Worm (Caenorhabditis elegans) whole organism, L4 larva: ENCODE data around the gene pph-6.
"Not testable (repeated sequence)": the region's sequence is repeated elsewhere in the genome, so short reads cannot be mapped to it uniquely, and the experiment has no call there.

Experiments used
- F10B5.3 ChIP-seq: sonication (generic microtip); optimal IDR thresholded peaks from 2 replicates; lab custom pipeline; 2016; ENCODE audit warnings: mild to moderate bottlenecking, missing genetic modification characterization, missing compliant biosample characterization
- R02D3.7 ChIP-seq: fragments of 150-350 bp; sonication (generic microtip); optimal IDR thresholded peaks from 3 replicates; lab custom pipeline; 2014; ENCODE audit warnings: missing biosample characterization, missing genetic modification characterization
- T26A8.4 ChIP-seq: fragments of 200-800 bp; sonication (Bioruptor generic); IDR thresholded peaks from 2 replicates; pipeline ENCODE4 v1.3.6; 2022; ENCODE audit warnings: missing genetic modification characterization, missing compliant biosample characterization
- Y48G9A.11 ChIP-seq: fragments of 200-800 bp; sonication (Bioruptor generic); IDR thresholded peaks from 2 replicates; pipeline ENCODE4 v1.3.6; 2022; ENCODE audit warnings: missing genetic modification reagents, missing genetic modification characterization, missing compliant biosample characterization
- Y75B8A.6 ChIP-seq: fragments of 200-800 bp; sonication (Bioruptor generic); IDR thresholded peaks from 2 replicates; pipeline ENCODE4 v1.3.6; 2022; ENCODE audit warnings: missing genetic modification reagents, missing genetic modification characterization, missing compliant biosample characterization
- ZK337.2 ChIP-seq: fragments of 200-800 bp; sonication (Bioruptor generic); IDR thresholded peaks from 2 replicates; pipeline ENCODE4 v1.3.6; 2022; ENCODE audit warnings: missing genetic modification reagents, missing genetic modification characterization, missing compliant biosample characterization
- ama-1 ChIP-seq: fragments of 150-350 bp; optimal IDR thresholded peaks from 2 replicates; lab custom pipeline; 2014; ENCODE audit warnings: inconsistent platforms, mixed read lengths
- arid-1 ChIP-seq: fragments of 200-800 bp; sonication (Bioruptor generic); conservative IDR thresholded peaks from 2 replicates; pipeline ENCODE4 v1.3.6; 2022; ENCODE audit warnings: missing genetic modification reagents, missing genetic modification characterization, missing compliant biosample characterization
- ceh-28 ChIP-seq: fragments of 150-350 bp; optimal IDR thresholded peaks from 2 replicates; lab custom pipeline; 2014; ENCODE audit warnings: missing biosample characterization, missing genetic modification reagents, missing genetic modification characterization
- ceh-44 ChIP-seq: fragments of 200-800 bp; sonication (Bioruptor generic); IDR thresholded peaks from 2 replicates; pipeline ENCODE4 v1.3.6; 2022; ENCODE audit warnings: missing genetic modification reagents, missing genetic modification characterization, missing compliant biosample characterization
- daf-12 ChIP-seq: fragments of 150-350 bp; optimal IDR thresholded peaks from 2 replicates; lab custom pipeline; 2014; ENCODE audit warnings: missing biosample characterization, missing genetic modification reagents, missing genetic modification characterization
- daf-8 ChIP-seq: fragments of 200-800 bp; sonication (Bioruptor generic); IDR thresholded peaks from 2 replicates; pipeline ENCODE4 v1.3.6; 2022; ENCODE audit warnings: missing genetic modification characterization, missing compliant biosample characterization
- dmd-6 ChIP-seq: fragments of 200-800 bp; sonication (Bioruptor generic); IDR thresholded peaks from 2 replicates; pipeline ENCODE4 v1.3.6; 2022; ENCODE audit warnings: missing genetic modification reagents, missing genetic modification characterization, missing compliant biosample characterization
- duxl-1 ChIP-seq: sonication (generic microtip); optimal IDR thresholded peaks from 2 replicates; lab custom pipeline; 2016; ENCODE audit warnings: mild to moderate bottlenecking, missing genetic modification characterization, moderate library complexity, missing compliant biosample characterization; ENCODE audit not compliant: poor library complexity
- egl-43 ChIP-seq: fragments of 200-800 bp; sonication (Bioruptor generic); IDR thresholded peaks from 2 replicates; pipeline ENCODE4 v1.3.6; 2022; ENCODE audit warnings: missing genetic modification reagents, missing genetic modification characterization, missing compliant biosample characterization
- hlh-11 ChIP-seq: fragments of 200-800 bp; sonication (Bioruptor generic); optimal IDR thresholded peaks from 2 replicates; lab custom pipeline; 2018; ENCODE audit warnings: mild to moderate bottlenecking, missing genetic modification characterization, missing compliant biosample characterization
- lin-13 ChIP-seq: fragments of 150-350 bp; optimal IDR thresholded peaks from 2 replicates; lab custom pipeline; 2014; ENCODE audit warnings: missing biosample characterization, missing genetic modification reagents, missing genetic modification characterization
- lin-38 ChIP-seq: fragments of 200-800 bp; sonication (Bioruptor generic); IDR thresholded peaks from 2 replicates; pipeline ENCODE4 v1.3.6; 2022; ENCODE audit warnings: missing genetic modification reagents, missing genetic modification characterization, missing compliant biosample characterization
- lsy-2 ChIP-seq, 2 experiments: fragments of 150-350 bp in 1 of 2; sonication (generic microtip) in 1 of 2; optimal IDR thresholded peaks; 2 replicates each; lab custom pipeline; 2014 to 2017; ENCODE audit warnings: missing biosample characterization in 2 of 2, missing genetic modification characterization in 2 of 2
- mdl-1 ChIP-seq, 2 experiments: fragments of 150-350 bp in 1 of 2; sonication (generic microtip) in 1 of 2; optimal IDR thresholded peaks; 2 replicates each; lab custom pipeline; 2014 to 2017; ENCODE audit warnings: missing biosample characterization in 2 of 2, missing genetic modification characterization in 2 of 2
- nhr-111 ChIP-seq: fragments of 200-800 bp; sonication (Bioruptor generic); optimal IDR thresholded peaks from 2 replicates; lab custom pipeline; 2018; ENCODE audit warnings: mild to moderate bottlenecking, missing genetic modification characterization, missing compliant biosample characterization
- nhr-237 ChIP-seq: sonication (generic microtip); optimal IDR thresholded peaks from 2 replicates; lab custom pipeline; 2017; ENCODE audit warnings: missing biosample characterization, missing genetic modification characterization
- nhr-28 ChIP-seq: fragments of 150-350 bp; optimal IDR thresholded peaks from 2 replicates; lab custom pipeline; 2014; ENCODE audit warnings: missing biosample characterization, missing genetic modification characterization
- nhr-48 ChIP-seq: sonication (generic microtip); optimal IDR thresholded peaks from 2 replicates; lab custom pipeline; 2016; ENCODE audit warnings: mild to moderate bottlenecking, missing genetic modification characterization, missing compliant biosample characterization
- pqm-1 ChIP-seq: sonication (generic microtip); optimal IDR thresholded peaks from 2 replicates; lab custom pipeline; 2017; ENCODE audit warnings: missing biosample characterization, missing genetic modification characterization
- saeg-2 ChIP-seq: fragments of 200-800 bp; sonication (Bioruptor generic); IDR thresholded peaks from 2 replicates; pipeline ENCODE4 v1.3.6; 2022; ENCODE audit warnings: missing genetic modification reagents, missing genetic modification characterization, missing compliant biosample characterization
- set-16 ChIP-seq: fragments of 200-800 bp; sonication (Bioruptor generic); IDR thresholded peaks from 2 replicates; pipeline ENCODE4 v1.3.6; 2022; ENCODE audit warnings: missing genetic modification reagents, missing genetic modification characterization, missing compliant biosample characterization
- skn-1 ChIP-seq: fragments of 150-350 bp; optimal IDR thresholded peaks from 2 replicates; lab custom pipeline; 2014; ENCODE audit warnings: missing biosample characterization, missing genetic modification characterization
- snpc-4 ChIP-seq: fragments of 150-350 bp; optimal IDR thresholded peaks from 2 replicates; lab custom pipeline; 2014; ENCODE audit warnings: missing biosample characterization, missing genetic modification characterization
- unc-62 ChIP-seq, 3 experiments: fragments of 150-350 bp in 1 of 3; sonication (generic microtip); optimal IDR thresholded peaks in 2 of 3; peaks in 1 of 3; 1 replicate in 1 of 3; 2 replicates in 2 of 3; lab custom pipeline; 2014 to 2017; ENCODE audit warnings: missing biosample characterization in 3 of 3, missing genetic modification characterization in 3 of 3, missing genetic modification reagents in 3 of 3, missing genotype in 1 of 3

The pph-6 gene

DNA sequence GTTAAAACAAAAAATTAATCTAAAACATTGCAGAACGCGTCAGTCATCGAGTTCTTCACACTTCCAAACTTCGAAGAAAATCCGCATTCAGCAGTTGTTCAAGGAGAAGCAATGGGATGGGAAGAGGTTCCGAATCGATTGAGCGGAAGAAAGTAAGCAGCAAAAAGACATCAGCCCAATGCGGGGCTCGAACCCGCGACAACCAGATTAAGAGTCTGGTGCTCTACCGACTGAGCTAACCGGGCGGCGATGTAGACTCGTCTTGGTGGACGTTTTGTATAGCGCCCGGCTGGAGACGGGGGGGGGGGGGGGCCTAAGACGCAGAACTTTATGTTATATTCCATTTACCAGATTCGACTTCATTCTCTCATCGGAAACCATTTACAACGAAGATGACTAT, 34.8 kb upstream of the pph-6 start (continued):
- TF ChIP-seq ZK337.2 (0 out of 2 replicates have a peak, but pooled peaks have one; percentile 36), nhr-48 (tag; lab: Kevin White, UChicago) (no peak), set-16 (GFP tag; lab: Robert Waterston, UW) (peak; percentile 74)

- TF ChIP-seq egl-43 (GFP tag; lab: Robert Waterston, UW) (no peak), unc-62 (GFP tag; optimal IDR thresholded peaks at IDR 0.05 in 1 of 2; lab: Kevin White, UChicago) (peak in 1 of 2 experiments; percentile 95), unc-62 (tag; optimal IDR thresholded peaks at IDR 0.05; lab: Kevin White, UChicago) (no peak)
Observed at ce11 chrIII:3428574-3428973, 32.9 kb upstream of the pph-6 start.

ce11 chrIII:3429761-3430160, 31.7 kb upstream of the pph-6 start:
- TF ChIP-seq ceh-28 (tag; lab: Kevin White, UChicago) (peak; percentile 82), Y75B8A.6 (GFP tag; lab: Robert Waterston, UW) (no peak), nhr-111 (GFP tag; lab: Kevin White, UChicago) (no peak)

ce11 chrIII:3430667-3431066, 30.8 kb upstream of the pph-6 start:
- TF ChIP-seq Y48G9A.11 (GFP tag; lab: Robert Waterston, UW) (no peak), ceh-28 (tag; lab: Kevin White, UChicago) (peak; percentile 61), daf-12 (tag; lab: Kevin White, UChicago) (no peak), duxl-1 (tag; lab: Kevin White, UChicago) (no peak)

DNA sequence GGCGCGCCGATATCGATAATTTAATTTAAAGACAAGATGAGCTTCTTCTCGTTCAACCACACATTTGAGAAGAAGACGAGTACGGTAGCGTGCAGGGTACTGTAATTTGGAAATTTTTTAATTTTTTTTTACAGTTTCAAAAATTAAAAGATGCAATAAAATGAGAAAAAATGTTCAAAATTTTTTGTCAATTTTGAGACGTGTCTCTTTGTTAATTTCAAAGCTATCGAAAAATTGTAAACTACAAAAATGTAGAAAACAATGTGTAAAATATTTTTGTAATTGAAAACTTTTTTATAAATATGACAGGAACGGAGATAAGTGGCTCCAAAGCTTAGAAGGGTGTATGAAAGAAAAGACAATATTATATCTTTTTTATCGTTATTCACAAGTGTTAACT, 30.1 kb upstream of the pph-6 start, which contains the start of gene K01A11.1:
K01A11.1 (minus strand) TSS at position 101 of the 400 bp plus-strand sequence.
- no peak for TF ChIP-seq T26A8.4 (GFP tag; lab: Robert Waterston, UW)

DNA sequence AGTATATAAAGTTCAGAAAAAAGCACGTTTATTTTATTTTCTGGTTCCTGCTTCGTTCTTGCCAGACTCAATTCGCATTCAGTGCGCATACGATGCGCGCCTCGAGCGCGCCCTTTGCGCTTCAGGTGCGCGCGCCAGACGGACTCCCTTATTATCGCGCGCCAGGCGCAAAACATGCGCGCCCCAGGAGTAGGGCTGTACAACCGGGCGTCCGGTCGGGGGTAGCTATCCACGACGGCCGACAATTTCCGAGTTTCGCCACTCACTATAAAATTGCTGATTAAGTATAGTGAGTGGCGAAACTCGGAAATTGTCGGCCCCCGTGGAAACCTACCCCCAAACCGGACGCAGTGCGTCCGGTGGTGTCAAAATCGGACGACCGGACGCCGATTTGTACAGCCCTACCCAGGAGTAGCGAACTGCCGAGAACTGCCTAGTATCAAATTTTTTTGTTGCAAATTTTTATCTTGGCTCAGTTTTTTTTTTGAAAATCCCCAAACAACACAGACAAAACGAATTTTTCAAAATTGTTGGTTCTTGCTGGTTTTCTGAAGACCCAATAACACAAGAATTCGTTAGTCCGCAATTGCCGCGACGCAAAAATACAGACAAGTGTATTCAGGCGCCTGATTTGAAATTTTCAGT, 27.9 kb upstream of the pph-6 start:
- TF ChIP-seq set-16 (GFP tag; lab: Robert Waterston, UW) (peak; percentile 84), unc-62 (GFP tag; optimal IDR thresholded peaks at IDR 0.05 in 1 of 2; lab: Kevin White, UChicago) (peak in 1 of 2 experiments; percentile 57)
- not testable (repeated sequence) for TF ChIP-seq unc-62 (tag; optimal IDR thresholded peaks at IDR 0.05; lab: Kevin White, UChicago)

DNA sequence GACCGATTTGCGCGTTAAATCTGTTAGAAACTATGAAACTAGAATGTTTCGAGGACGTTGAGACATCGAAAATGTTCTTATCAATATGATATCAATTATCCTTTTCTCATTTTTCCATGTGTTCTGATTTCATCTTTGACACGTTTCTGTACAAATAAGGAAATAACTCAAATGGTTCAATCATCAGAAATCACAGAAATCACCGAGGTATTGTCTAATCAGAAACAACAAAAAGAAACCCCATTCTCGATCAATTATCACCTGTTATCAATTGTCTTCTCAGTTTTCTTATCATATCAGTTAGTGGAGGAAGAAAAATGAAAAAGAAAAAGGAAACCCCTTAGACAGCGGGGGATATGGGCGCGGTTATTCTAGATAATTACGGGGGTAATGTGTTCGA, 26.4 kb upstream of the pph-6 start:
- TF ChIP-seq hlh-11 (tag; lab: Kevin White, UChicago) (peak; percentile 41), dmd-6 (GFP tag; lab: Robert Waterston, UW) (peak; percentile 60), saeg-2 (no peak), lsy-2 (tag; optimal IDR thresholded peaks at IDR 0.05; lab: Kevin White, UChicago) (peak in 1 of 2 experiments; percentile 4), unc-62 (GFP tag; optimal IDR thresholded peaks at IDR 0.05 in 1 of 2; lab: Kevin White, UChicago) (peak in 1 of 2 experiments; percentile 99), unc-62 (tag; optimal IDR thresholded peaks at IDR 0.05; lab: Kevin White, UChicago) (no peak), lin-13 (no peak), F10B5.3 (tag; lab: Kevin White, UChicago) (no peak), duxl-1 (tag; lab: Kevin White, UChicago) (no peak), snpc-4 (tag; lab: Kevin White, UChicago) (no peak), mdl-1 (tag; optimal IDR thresholded peaks at IDR 0.05; lab: Kevin White, UChicago) (peak in 1 of 2 experiments; percentile 51), arid-1 (GFP tag; lab: Robert Waterston, UW) (no peak), skn-1 (no peak), R02D3.7 (tag; lab: Kevin White, UChicago) (no peak), ceh-44 (GFP tag; lab: Robert Waterston, UW) (no peak), T26A8.4 (GFP tag; lab: Robert Waterston, UW) (no peak), ama-1 (no peak), nhr-237 (no peak), daf-8 (GFP tag; lab: Robert Waterston, UW) (no peak), pqm-1 (tag; lab: Kevin White, UChicago) (peak; percentile 60), nhr-28 (tag; lab: Kevin White, UChicago) (peak; percentile 72), lin-38 (GFP tag; lab: Robert Waterston, UW) (no peak)
